Fruit fly (Drosophila melanogaster) whole organism, pupa: ENCODE measurements around the gene CG15891.

ENCODE experiments used
- CG10348 ChIP-seq: fragments of 200-800 bp; sonication (Bioruptor generic); IDR thresholded peaks from 2 replicates; pipeline ENCODE4 v1.3.6; 2022; ENCODE audit warnings: missing biosample characterization, missing genetic modification characterization
- CG12605 ChIP-seq: fragments of 200-800 bp; sonication (Bioruptor generic); IDR thresholded peaks from 2 replicates; pipeline ENCODE4 v1.3.6; 2022; ENCODE audit warnings: missing biosample characterization, missing genetic modification characterization
- CG13204 ChIP-seq: fragments of 200-800 bp; sonication (Bioruptor generic); optimal IDR thresholded peaks from 2 replicates; lab custom pipeline; 2018; ENCODE audit warnings: missing biosample characterization, mild to moderate bottlenecking, missing genetic modification characterization, moderate library complexity
- CG14655 ChIP-seq: fragments of 200-800 bp; sonication (Bioruptor generic); optimal IDR thresholded peaks from 3 replicates; lab custom pipeline; 2017; ENCODE audit warnings: mild to moderate bottlenecking, missing biosample characterization, missing genetic modification reagents, missing genetic modification characterization
- CG15710 ChIP-seq: fragments of 200-800 bp; sonication (Bioruptor generic); optimal IDR thresholded peaks from 2 replicates; lab custom pipeline; 2018; ENCODE audit warnings: missing biosample characterization, mild to moderate bottlenecking, missing genetic modification characterization, moderate library complexity
- CG17806 ChIP-seq: fragments of 200-800 bp; sonication (Bioruptor generic); optimal IDR thresholded peaks from 2 replicates; lab custom pipeline; 2018; ENCODE audit warnings: missing biosample characterization, mild to moderate bottlenecking, missing genetic modification characterization, moderate library complexity
- CG32121 ChIP-seq: fragments of 200-800 bp; sonication (Bioruptor generic); IDR thresholded peaks from 2 replicates; pipeline ENCODE4 v1.3.6; 2022; ENCODE audit warnings: missing biosample characterization, missing genetic modification characterization
- CG34367 ChIP-seq: fragments of 200-800 bp; sonication (Bioruptor generic); optimal IDR thresholded peaks from 2 replicates; lab custom pipeline; 2018; ENCODE audit warnings: missing biosample characterization, mild to moderate bottlenecking, missing genetic modification characterization
- CG4496 ChIP-seq: fragments of 200-800 bp; sonication (Bioruptor generic); IDR thresholded peaks from 3 replicates; pipeline ENCODE4 v1.3.6; 2022; ENCODE audit warnings: missing biosample characterization, missing genetic modification characterization
- CG8159 ChIP-seq: fragments of 200-800 bp; sonication (Bioruptor generic); optimal IDR thresholded peaks from 3 replicates; lab custom pipeline; 2018; ENCODE audit warnings: missing biosample characterization, mild to moderate bottlenecking, missing genetic modification characterization, moderate library complexity
- CG8301 ChIP-seq: fragments of 200-800 bp; sonication (Bioruptor generic); optimal IDR thresholded peaks from 2 replicates; lab custom pipeline; 2018; ENCODE audit warnings: missing biosample characterization, mild to moderate bottlenecking, missing genetic modification characterization
- CG9948 ChIP-seq: fragments of 200-800 bp; sonication (Bioruptor generic); optimal IDR thresholded peaks from 2 replicates; lab custom pipeline; 2018; ENCODE audit warnings: missing biosample characterization, mild to moderate bottlenecking, missing genetic modification characterization, moderate library complexity
- D1 ChIP-seq: fragments of 200-800 bp; sonication (Bioruptor generic); optimal IDR thresholded peaks from 2 replicates; lab custom pipeline; 2018; ENCODE audit warnings: missing biosample characterization, mild to moderate bottlenecking, missing genetic modification characterization, moderate library complexity
- EcR ChIP-seq: fragments of 200-800 bp; sonication (Bioruptor generic); optimal IDR thresholded peaks from 3 replicates; lab custom pipeline; 2019; ENCODE audit warnings: missing biosample characterization, missing genetic modification characterization, mild to moderate bottlenecking, moderate library complexity, missing genetic modification reagents
- Ets98B ChIP-seq: fragments of 200-800 bp; sonication (Bioruptor generic); IDR thresholded peaks from 2 replicates; pipeline ENCODE4 v1.3.6; 2022; ENCODE audit warnings: missing biosample characterization, missing genetic modification characterization
- Pif1A ChIP-seq: fragments of 200-800 bp; sonication (Bioruptor generic); optimal IDR thresholded peaks from 3 replicates; lab custom pipeline; 2016; ENCODE audit warnings: missing biosample characterization, missing genetic modification characterization
- Pif1B ChIP-seq: fragments of 200-800 bp; sonication (Bioruptor generic); optimal IDR thresholded peaks from 3 replicates; lab custom pipeline; 2016; ENCODE audit warnings: missing biosample characterization, missing genetic modification characterization
- Snoo ChIP-seq: fragments of 200-800 bp; sonication (Bioruptor generic); optimal IDR thresholded peaks from 3 replicates; lab custom pipeline; 2017; ENCODE audit warnings: missing biosample characterization, mild to moderate bottlenecking, missing genetic modification characterization, inconsistent platforms
- fd96Ca ChIP-seq: fragments of 200-800 bp; sonication (Bioruptor generic); IDR thresholded peaks from 3 replicates; pipeline ENCODE4 v1.3.6; 2022; ENCODE audit warnings: missing biosample characterization, missing genetic modification characterization
- gl ChIP-seq: fragments of 200-800 bp; sonication (Bioruptor generic); optimal IDR thresholded peaks from 2 replicates; lab custom pipeline; 2018; ENCODE audit warnings: missing biosample characterization, mild to moderate bottlenecking, missing genetic modification characterization
- rn ChIP-seq: fragments of 200-800 bp; sonication (Bioruptor generic); IDR thresholded peaks from 2 replicates; pipeline ENCODE4 v1.3.6; 2022; ENCODE audit warnings: missing biosample characterization, missing genetic modification characterization

Gene CG15891

dm6 chrX:6334945-6335344, 39.8 kb upstream of the CG15891 start:
- 0 out of 3 replicates have a peak, but pooled peaks have one; percentile 8 for TF ChIP-seq CG4496 (GFP tag; lab: Robert Waterston, UW)
- TF ChIP-seq Ets98B, result no peak

dm6 chrX:6332988-6333719, 38.0 kb upstream of the CG15891 start:
- TF ChIP-seq Pif1B (GFP tag; lab: Kevin White, UChicago) (no peak), CG14655 (GFP tag; lab: Kevin White, UChicago) (peak; percentile 68), CG4496 (GFP tag; lab: Robert Waterston, UW) (peak; percentile 52; the same call in 2 of the 3 replicates), CG8301 (tag; lab: Kevin White, UChicago) (peak; percentile 52), D1 (tag; lab: Kevin White, UChicago) (no peak), Snoo (tag; lab: Kevin White, UChicago) (no peak), Ets98B (no peak), fd96Ca (GFP tag; lab: Robert Waterston, UW) (peak; percentile 58; the same call in 2 of the 3 replicates), CG8159 (tag; lab: Kevin White, UChicago) (peak; percentile 23), CG13204 (GFP tag; lab: Kevin White, UChicago) (peak; percentile 47), CG32121 (peak; percentile 21; the same call in 1 of the 2 replicates), CG9948 (tag; lab: Kevin White, UChicago) (peak; percentile 23), CG10348 (GFP tag; lab: Robert Waterston, UW) (no peak), CG12605 (GFP tag; lab: Robert Waterston, UW) (no peak; the same call in 1 of the 2 replicates), CG15710 (tag; lab: Kevin White, UChicago) (peak; percentile 24), CG34367 (tag; lab: Kevin White, UChicago) (no peak), Pif1A (GFP tag; lab: Kevin White, UChicago) (no peak)

dm6 chrX:6330369-6330949, 35.3 kb upstream of the CG15891 start, which contains the start of gene CG42240:
TSS of gene CG42240 (plus strand) at chrX:6330842.
- peak; percentile 89 for TF ChIP-seq CG34367 (tag; lab: Kevin White, UChicago)
- peak; percentile 95 for TF ChIP-seq CG8301 (tag; lab: Kevin White, UChicago)
- peak; percentile 92 for TF ChIP-seq Pif1A (GFP tag; lab: Kevin White, UChicago)
- peak; percentile 80 for TF ChIP-seq CG13204 (GFP tag; lab: Kevin White, UChicago)
- TF ChIP-seq rn (GFP tag; lab: Robert Waterston, UW), result 0 out of 2 replicates have a peak, but pooled peaks have one; percentile 28
- peak; percentile 47; the same call in 1 of the 2 replicates for TF ChIP-seq CG10348 (GFP tag; lab: Robert Waterston, UW)
- peak; percentile 88 for TF ChIP-seq CG17806 (tag; lab: Kevin White, UChicago)
- TF ChIP-seq CG12605 (GFP tag; lab: Robert Waterston, UW), result peak; percentile 80
- peak; percentile 92 for TF ChIP-seq Snoo (tag; lab: Kevin White, UChicago)
- TF ChIP-seq Ets98B, result peak; percentile 74
- TF ChIP-seq CG4496 (GFP tag; lab: Robert Waterston, UW), result peak; percentile 77
- TF ChIP-seq CG9948 (tag; lab: Kevin White, UChicago), result peak; percentile 93
- peak; percentile 93 for TF ChIP-seq CG15710 (tag; lab: Kevin White, UChicago)
- peak; percentile 77 for TF ChIP-seq gl (tag; lab: Kevin White, UChicago)
- TF ChIP-seq CG14655 (GFP tag; lab: Kevin White, UChicago), result peak; percentile 98
- TF ChIP-seq D1 (tag; lab: Kevin White, UChicago), result peak; percentile 91
- peak; percentile 95 for TF ChIP-seq CG8159 (tag; lab: Kevin White, UChicago)
- peak; percentile 89 for TF ChIP-seq CG32121
- TF ChIP-seq EcR, result peak; percentile 83
- peak; percentile 92 for TF ChIP-seq Pif1B (GFP tag; lab: Kevin White, UChicago)
- TF ChIP-seq fd96Ca (GFP tag; lab: Robert Waterston, UW), result peak; percentile 58

- TF ChIP-seq CG8301 (tag; lab: Kevin White, UChicago) (peak; percentile 35), Pif1B (GFP tag; lab: Kevin White, UChicago) (peak; percentile 9), gl (tag; lab: Kevin White, UChicago) (peak; percentile 9), CG17806 (tag; lab: Kevin White, UChicago) (no peak), CG8159 (tag; lab: Kevin White, UChicago) (peak; percentile 62), EcR (no peak), fd96Ca (GFP tag; lab: Robert Waterston, UW) (peak; percentile 56; the same call in 1 of the 3 replicates), CG10348 (GFP tag; lab: Robert Waterston, UW) (no peak), CG32121 (peak; percentile 35; the same call in 1 of the 2 replicates), Ets98B (peak; percentile 62), CG15710 (tag; lab: Kevin White, UChicago) (peak; percentile 57), rn (GFP tag; lab: Robert Waterston, UW) (no peak), CG12605 (GFP tag; lab: Robert Waterston, UW) (peak; percentile 57), Snoo (tag; lab: Kevin White, UChicago) (no peak), Pif1A (GFP tag; lab: Kevin White, UChicago) (peak; percentile 12), CG14655 (GFP tag; lab: Kevin White, UChicago) (peak; percentile 37), CG13204 (GFP tag; lab: Kevin White, UChicago) (no peak), CG9948 (tag; lab: Kevin White, UChicago) (peak; percentile 36), CG34367 (tag; lab: Kevin White, UChicago) (peak; percentile 41), D1 (tag; lab: Kevin White, UChicago) (no peak), CG4496 (GFP tag; lab: Robert Waterston, UW) (peak; percentile 66)
Observed at dm6 chrX:6316858-6317474, 21.8 kb upstream of the CG15891 start.
